Worm (Caenorhabditis elegans) whole organism, late embryonic: ENCODE results near the gene lgmn-1.

ENCODE experiments used
- ama-1 ChIP-seq: fragments of 150-350 bp; optimal IDR thresholded peaks from 2 replicates; lab custom pipeline; 2014
- che-1 ChIP-seq: sonication (generic microtip); optimal IDR thresholded peaks from 2 replicates; lab custom pipeline; 2016; ENCODE audit warnings: mild to moderate bottlenecking, missing genetic modification characterization, missing compliant biosample characterization
- dve-1 ChIP-seq: sonication (generic microtip); optimal IDR thresholded peaks from 2 replicates; lab custom pipeline; 2017; ENCODE audit warnings: antibody characterized with exemption, mild to moderate bottlenecking, missing genetic modification characterization, missing compliant biosample characterization
- ets-4 ChIP-seq: sonication (generic microtip); optimal IDR thresholded peaks from 2 replicates; lab custom pipeline; 2016; ENCODE audit warnings: missing genetic modification characterization, missing compliant biosample characterization
- hlh-30 ChIP-seq: sonication (generic microtip); optimal IDR thresholded peaks from 2 replicates; lab custom pipeline; 2017; ENCODE audit warnings: antibody characterized with exemption, missing genetic modification characterization, missing compliant biosample characterization; ENCODE audit not compliant: insufficient read depth
- nhr-232 ChIP-seq: sonication (generic microtip); optimal IDR thresholded peaks from 2 replicates; lab custom pipeline; 2016; ENCODE audit warnings: missing genetic modification characterization, missing compliant biosample characterization
- pha-2 ChIP-seq: sonication (generic microtip); optimal IDR thresholded peaks from 2 replicates; lab custom pipeline; 2017; ENCODE audit warnings: mild to moderate bottlenecking, missing genetic modification characterization, missing compliant biosample characterization
- pha-4 ChIP-seq: fragments of 150-350 bp; optimal IDR thresholded peaks from 2 replicates; lab custom pipeline; 2018; ENCODE audit warnings: missing biosample characterization, missing genetic modification reagents, missing genetic modification characterization
- pqm-1 ChIP-seq: sonication (generic microtip); optimal IDR thresholded peaks from 2 replicates; lab custom pipeline; 2016; ENCODE audit warnings: missing genetic modification characterization, missing compliant biosample characterization
- sox-4 ChIP-seq: sonication (generic microtip); optimal IDR thresholded peaks from 2 replicates; lab custom pipeline; 2017; ENCODE audit warnings: mild to moderate bottlenecking, missing genetic modification characterization, inconsistent platforms, missing compliant biosample characterization
- tbx-2 ChIP-seq: sonication (generic microtip); optimal IDR thresholded peaks from 2 replicates; lab custom pipeline; 2016; ENCODE audit warnings: missing genetic modification characterization, missing compliant biosample characterization
- unc-42 ChIP-seq: sonication (generic microtip); optimal IDR thresholded peaks from 2 replicates; lab custom pipeline; 2016; ENCODE audit warnings: missing genotype, missing genetic modification characterization, missing compliant biosample characterization

ce11 chrV:12488002-12488401 lies 24.9 kb upstream of the lgmn-1 start:
- TF ChIP-seq che-1 (tag; lab: Kevin White, UChicago) (no peak), pha-4 (tag; lab: Kevin White, UChicago) (no peak), pha-2 (tag; lab: Kevin White, UChicago) (no peak), pqm-1 (tag; lab: Kevin White, UChicago) (no peak), dve-1 (tag; lab: Kevin White, UChicago) (no peak), ama-1 (lab: Kevin White, UChicago) (no peak), ets-4 (tag; lab: Kevin White, UChicago) (no peak), tbx-2 (tag; lab: Kevin White, UChicago) (no peak), unc-42 (tag; lab: Kevin White, UChicago) (no peak), hlh-30 (no peak), sox-4 (no peak), nhr-232 (no peak)
